Fruit fly (Drosophila melanogaster) whole organism, prepupa: ENCODE data around the gene Fer3HCH.

Experiments used
- CG10631 ChIP-seq: fragments of 200-800 bp; sonication (Bioruptor generic); optimal IDR thresholded peaks from 2 replicates; lab custom pipeline; 2016; ENCODE audit warnings: missing biosample characterization, missing genetic modification characterization
- CG10669 ChIP-seq: fragments of 200-800 bp; sonication (Bioruptor generic); optimal IDR thresholded peaks from 3 replicates; lab custom pipeline; 2018; ENCODE audit warnings: missing biosample characterization, mild to moderate bottlenecking, missing genetic modification characterization, moderate library complexity
- CG11294 ChIP-seq: fragments of 200-800 bp; sonication (Bioruptor generic); IDR thresholded peaks from 2 replicates; pipeline ENCODE4 v1.3.6; 2022; ENCODE audit warnings: missing biosample characterization, missing genetic modification characterization
- CG11762 ChIP-seq: fragments of 200-800 bp; sonication (Bioruptor generic); optimal IDR thresholded peaks from 3 replicates; lab custom pipeline; 2016; ENCODE audit warnings: missing biosample characterization, missing genetic modification characterization; ENCODE audit not compliant: insufficient read depth
- CG15336 ChIP-seq: fragments of 200-800 bp; sonication (Bioruptor generic); IDR thresholded peaks from 2 replicates; pipeline ENCODE4 v1.3.6; 2022; ENCODE audit warnings: missing biosample characterization, missing genetic modification characterization
- CG1621 ChIP-seq: fragments of 200-800 bp; sonication (Bioruptor generic); optimal IDR thresholded peaks from 3 replicates; lab custom pipeline; 2018; ENCODE audit warnings: missing biosample characterization, mild to moderate bottlenecking, missing genetic modification characterization
- CG16779 ChIP-seq: fragments of 200-800 bp; sonication (Bioruptor generic); optimal IDR thresholded peaks from 3 replicates; lab custom pipeline; 2017; ENCODE audit warnings: missing biosample characterization, mild to moderate bottlenecking, missing genetic modification characterization
- CG3032 ChIP-seq: fragments of 200-800 bp; optimal IDR thresholded peaks from 2 replicates; lab custom pipeline; 2019; ENCODE audit warnings: missing biosample characterization, mild to moderate bottlenecking, missing genetic modification characterization, moderate library complexity
- CG31627 ChIP-seq: fragments of 200-800 bp; sonication (Bioruptor generic); optimal IDR thresholded peaks from 3 replicates; lab custom pipeline; 2016; ENCODE audit warnings: missing biosample characterization, missing genetic modification characterization
- CG32006 ChIP-seq: fragments of 200-800 bp; sonication (Bioruptor generic); optimal IDR thresholded peaks from 3 replicates; lab custom pipeline; 2017; ENCODE audit warnings: missing biosample characterization, mild to moderate bottlenecking, missing genetic modification characterization
- CG34406 ChIP-seq: fragments of 200-800 bp; sonication (Bioruptor generic); optimal IDR thresholded peaks from 3 replicates; lab custom pipeline; 2016; ENCODE audit warnings: missing biosample characterization, missing genetic modification characterization
- CG3919 ChIP-seq: fragments of 200-800 bp; sonication (Bioruptor generic); optimal IDR thresholded peaks from 3 replicates; lab custom pipeline; 2016; ENCODE audit warnings: missing biosample characterization, missing genetic modification characterization
- CG4318 ChIP-seq: fragments of 200-800 bp; sonication (Bioruptor generic); optimal IDR thresholded peaks from 3 replicates; lab custom pipeline; 2017; ENCODE audit warnings: missing biosample characterization, mild to moderate bottlenecking, missing genetic modification characterization
- CG6276 ChIP-seq: fragments of 200-800 bp; sonication (Bioruptor generic); optimal IDR thresholded peaks from 2 replicates; lab custom pipeline; 2017; ENCODE audit warnings: missing biosample characterization, mild to moderate bottlenecking, missing genetic modification characterization
- CG6792 ChIP-seq: fragments of 200-800 bp; sonication (Bioruptor generic); optimal IDR thresholded peaks from 3 replicates; lab custom pipeline; 2016; ENCODE audit warnings: missing biosample characterization, missing genetic modification characterization
- CG6854 ChIP-seq: fragments of 200-800 bp; sonication (Bioruptor generic); optimal IDR thresholded peaks from 2 replicates; lab custom pipeline; 2017; ENCODE audit warnings: missing biosample characterization, mild to moderate bottlenecking, missing genetic modification characterization
- CG7368 ChIP-seq: fragments of 200-800 bp; sonication (Bioruptor generic); optimal IDR thresholded peaks from 3 replicates; lab custom pipeline; 2016; ENCODE audit warnings: missing biosample characterization, missing genetic modification characterization
- CG8319 ChIP-seq: fragments of 200-800 bp; sonication (Bioruptor generic); optimal IDR thresholded peaks from 3 replicates; lab custom pipeline; 2016; ENCODE audit warnings: missing biosample characterization, missing genetic modification characterization
- CG9139 ChIP-seq: fragments of 200-800 bp; sonication (Bioruptor generic); optimal IDR thresholded peaks from 3 replicates; lab custom pipeline; 2017; ENCODE audit warnings: missing biosample characterization, mild to moderate bottlenecking, missing genetic modification characterization
- Eip75B ChIP-seq: fragments of 200-800 bp; sonication (Bioruptor generic); optimal IDR thresholded peaks from 3 replicates; lab custom pipeline; 2016; ENCODE audit warnings: missing biosample characterization, missing genetic modification characterization
- Eip78C ChIP-seq: fragments of 200-800 bp; sonication (Bioruptor generic); peaks from one replicate; lab custom pipeline; 2016; ENCODE audit warnings: missing biosample characterization, missing genetic modification characterization
- Ets21C ChIP-seq: fragments of 200-800 bp; sonication (Bioruptor generic); optimal IDR thresholded peaks from 3 replicates; lab custom pipeline; 2016; ENCODE audit warnings: missing biosample characterization, missing genetic modification characterization
- Ets96B ChIP-seq: fragments of 200-800 bp; optimal IDR thresholded peaks from 2 replicates; lab custom pipeline; 2019; ENCODE audit warnings: missing biosample characterization, mild to moderate bottlenecking, missing genetic modification characterization, moderate library complexity
- Hr4 ChIP-seq: fragments of 200-800 bp; sonication (Bioruptor generic); optimal IDR thresholded peaks from 3 replicates; lab custom pipeline; 2016; ENCODE audit warnings: missing biosample characterization, missing genetic modification characterization
- Lpt ChIP-seq: fragments of 200-800 bp; sonication (Bioruptor generic); optimal IDR thresholded peaks from 3 replicates; lab custom pipeline; 2016; ENCODE audit warnings: missing biosample characterization, missing genetic modification characterization
- Met ChIP-seq: fragments of 200-800 bp; sonication (Bioruptor generic); optimal IDR thresholded peaks from 3 replicates; lab custom pipeline; 2016; ENCODE audit warnings: missing biosample characterization, missing genetic modification characterization
- OdsH ChIP-seq: fragments of 200-800 bp; sonication (Bioruptor generic); optimal IDR thresholded peaks from 3 replicates; lab custom pipeline; 2016; ENCODE audit warnings: missing biosample characterization, missing genetic modification characterization
- Smox ChIP-seq: fragments of 200-800 bp; sonication (Bioruptor generic); optimal IDR thresholded peaks from 3 replicates; lab custom pipeline; 2016; ENCODE audit warnings: missing biosample characterization, missing genetic modification characterization
- Sox14 ChIP-seq: fragments of 200-800 bp; sonication (Bioruptor generic); optimal IDR thresholded peaks from 3 replicates; lab custom pipeline; 2016; ENCODE audit warnings: missing biosample characterization, missing genetic modification characterization
- Sox15 ChIP-seq: fragments of 200-800 bp; sonication (Bioruptor generic); optimal IDR thresholded peaks from 3 replicates; lab custom pipeline; 2016; ENCODE audit warnings: missing biosample characterization, missing genetic modification characterization
- achi ChIP-seq: fragments of 200-800 bp; sonication (Bioruptor generic); optimal IDR thresholded peaks from 3 replicates; lab custom pipeline; 2016; ENCODE audit warnings: missing biosample characterization, missing genetic modification characterization
- acj6 ChIP-seq: fragments of 200-800 bp; sonication (Bioruptor generic); optimal IDR thresholded peaks from 3 replicates; lab custom pipeline; 2016; ENCODE audit warnings: missing biosample characterization, missing genetic modification characterization
- dac ChIP-seq: fragments of 200-800 bp; sonication (Bioruptor generic); optimal IDR thresholded peaks from 2 replicates; lab custom pipeline; 2017; ENCODE audit warnings: missing biosample characterization, mild to moderate bottlenecking, missing genetic modification characterization
- dsx ChIP-seq: fragments of 200-800 bp; optimal IDR thresholded peaks from 3 replicates; lab custom pipeline; 2019; ENCODE audit warnings: missing biosample characterization, mild to moderate bottlenecking, missing genetic modification characterization, moderate library complexity; ENCODE audit not compliant: poor library complexity, severe bottlenecking
- eg ChIP-seq: fragments of 200-800 bp; sonication (Bioruptor generic); IDR thresholded peaks from 3 replicates; pipeline ENCODE4 v1.3.6; 2022; ENCODE audit warnings: missing biosample characterization, missing genetic modification characterization
- esn ChIP-seq: fragments of 200-800 bp; sonication (Bioruptor generic); optimal IDR thresholded peaks from 2 replicates; lab custom pipeline; 2016; ENCODE audit warnings: missing biosample characterization, mild to moderate bottlenecking, missing genetic modification characterization, moderate library complexity
- fd59A ChIP-seq: fragments of 200-800 bp; sonication (Bioruptor generic); optimal IDR thresholded peaks from 2 replicates; lab custom pipeline; 2017; ENCODE audit warnings: missing biosample characterization, mild to moderate bottlenecking, missing genetic modification characterization, missing genetic modification reagents
- lz ChIP-seq: fragments of 200-800 bp; sonication (Bioruptor generic); optimal IDR thresholded peaks from 3 replicates; lab custom pipeline; 2016; ENCODE audit warnings: missing biosample characterization, missing genetic modification characterization
- pdm3 ChIP-seq: fragments of 200-800 bp; sonication (Bioruptor generic); optimal IDR thresholded peaks from 3 replicates; lab custom pipeline; 2016; ENCODE audit warnings: missing biosample characterization, missing genetic modification characterization
- ss ChIP-seq, 2 experiments: fragments of 200-800 bp; sonication (Bioruptor generic); optimal IDR thresholded peaks; 2 replicates in 1 of 2; 3 replicates in 1 of 2; lab custom pipeline; 2017 to 2018; ENCODE audit warnings: mild to moderate bottlenecking in 2 of 2, missing biosample characterization in 2 of 2, missing genetic modification characterization in 2 of 2, moderate library complexity in 1 of 2
- topi ChIP-seq: fragments of 200-800 bp; sonication (Bioruptor generic); optimal IDR thresholded peaks from 3 replicates; lab custom pipeline; 2016; ENCODE audit warnings: missing biosample characterization, missing genetic modification characterization
- vri ChIP-seq: fragments of 200-800 bp; sonication (Bioruptor generic); optimal IDR thresholded peaks from 3 replicates; lab custom pipeline; 2016; ENCODE audit warnings: missing biosample characterization, mild to moderate bottlenecking, missing genetic modification characterization

Fer3HCH gene

DNA sequence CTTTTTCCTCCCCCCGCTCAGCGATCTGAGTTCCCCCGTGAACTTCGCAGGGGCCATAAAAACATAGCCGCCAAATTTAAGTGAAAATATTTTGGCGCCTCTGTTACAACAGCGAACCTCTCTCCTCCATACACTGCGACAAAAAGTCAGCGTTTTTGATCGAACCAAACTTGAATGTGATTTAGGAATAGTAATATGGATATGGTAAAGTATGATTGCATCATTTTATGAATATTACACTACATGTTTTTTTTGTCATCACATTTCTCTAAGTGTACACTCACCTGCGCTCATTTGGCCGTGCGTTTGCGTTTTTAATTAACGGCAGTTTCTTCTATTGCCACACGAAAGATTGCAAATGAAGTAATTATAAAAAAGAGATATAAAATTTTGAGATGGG is 27.7 kb upstream of the Fer3HCH start (continued):
- no peak for TF ChIP-seq CG16779 (tag; lab: Kevin White, UChicago)
- peak; percentile 47 for TF ChIP-seq dac (GFP tag; lab: Kevin White, UChicago)
- no peak for TF ChIP-seq CG6854 (GFP tag; lab: Kevin White, UChicago)
- TF ChIP-seq fd59A (GFP tag; lab: Kevin White, UChicago) = no peak
- no peak for TF ChIP-seq CG10631 (GFP tag; lab: Kevin White, UChicago)
- peak; percentile 71 for TF ChIP-seq CG32006 (GFP tag; lab: Kevin White, UChicago)
- TF ChIP-seq Smox (GFP tag; lab: Kevin White, UChicago) = peak; percentile 34
- peak; percentile 61 for TF ChIP-seq CG7368
- no peak for TF ChIP-seq Ets96B (tag; lab: Kevin White, UChicago)
- TF ChIP-seq CG3032 (tag; lab: Kevin White, UChicago) = no peak
- TF ChIP-seq OdsH (GFP tag; lab: Kevin White, UChicago) = peak; percentile 66
- no peak for TF ChIP-seq CG9139 (GFP tag; lab: Kevin White, UChicago)
- TF ChIP-seq CG4318 (GFP tag; lab: Kevin White, UChicago) = peak; percentile 48
- TF ChIP-seq dsx (GFP tag; lab: Kevin White, UChicago) = no peak
- peak; percentile 86 for TF ChIP-seq Eip78C (GFP tag; lab: Kevin White, UChicago)

DNA sequence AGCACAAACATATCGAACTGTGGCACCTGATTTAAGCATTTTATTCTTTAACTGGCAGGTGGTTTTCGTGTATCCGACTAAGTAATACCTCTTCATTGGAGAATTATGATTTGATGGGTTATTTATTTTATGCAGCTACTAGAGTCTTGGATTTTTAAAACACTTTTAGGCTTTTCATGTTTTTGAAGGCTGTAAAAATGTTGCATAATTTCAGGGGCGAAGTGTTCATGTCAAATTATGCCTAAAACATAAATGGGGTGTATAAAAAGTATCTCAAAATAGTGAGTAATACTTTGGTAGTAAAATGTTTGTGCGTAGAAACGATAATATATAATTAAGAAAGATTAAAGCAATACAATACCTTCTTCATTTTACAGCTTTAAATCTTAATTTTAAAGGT is 26.8 kb upstream of the Fer3HCH start:
- TF ChIP-seq Ets21C (no peak), acj6 (GFP tag; lab: Kevin White, UChicago) (no peak), pdm3 (GFP tag; lab: Kevin White, UChicago) (no peak), dsx (GFP tag; lab: Kevin White, UChicago) (no peak), lz (GFP tag; lab: Kevin White, UChicago) (no peak), CG11294 (GFP tag; lab: Robert Waterston, UW) (no peak)

DNA sequence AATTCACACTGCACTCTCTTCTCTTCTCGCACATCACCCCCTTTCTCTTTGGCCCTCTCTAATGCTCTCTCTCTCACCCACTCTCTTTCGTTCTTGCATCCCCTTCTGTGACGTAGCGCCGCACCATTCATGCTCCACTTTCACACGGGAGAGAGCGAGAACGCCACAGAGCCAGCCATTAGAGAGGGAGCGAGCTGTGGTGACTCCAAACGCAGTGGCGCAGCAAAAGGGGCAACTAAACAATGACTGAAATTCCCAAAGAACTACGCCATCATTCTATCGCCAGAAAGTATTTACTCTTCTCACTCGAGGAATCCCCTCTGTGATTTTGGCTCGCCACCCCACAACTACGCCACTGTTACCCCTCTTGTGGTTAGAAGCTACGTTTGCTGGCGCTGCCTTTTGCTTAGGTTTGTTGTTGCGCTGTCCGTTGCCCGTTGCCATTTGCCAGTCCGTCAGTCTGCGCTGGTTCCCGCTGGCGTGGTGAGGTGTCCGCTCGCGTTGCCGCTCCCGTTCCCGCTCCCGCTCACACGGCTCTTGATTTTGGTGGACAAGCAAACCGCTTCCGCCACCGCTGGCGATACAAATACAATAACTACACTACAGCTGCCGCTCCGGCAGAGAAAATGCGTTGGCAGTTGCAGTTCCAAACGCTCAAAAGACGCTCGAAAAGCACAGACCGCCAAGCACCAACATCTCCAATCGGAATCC is 23.2 kb upstream of the Fer3HCH start:
- TF ChIP-seq CG10669 (GFP tag; lab: Kevin White, UChicago) = peak; percentile 90
- TF ChIP-seq dsx (GFP tag; lab: Kevin White, UChicago) = peak; percentile 86
- peak; percentile 98 for TF ChIP-seq topi (GFP tag; lab: Kevin White, UChicago)
- TF ChIP-seq fd59A (GFP tag; lab: Kevin White, UChicago) = peak; percentile 91
- TF ChIP-seq lz (GFP tag; lab: Kevin White, UChicago) = peak; percentile 99
- peak; percentile 93 for TF ChIP-seq CG1621 (tag; lab: Kevin White, UChicago)
- TF ChIP-seq CG6276 = peak; percentile 99
- peak; percentile 99 for TF ChIP-seq pdm3 (GFP tag; lab: Kevin White, UChicago)
- peak; percentile 98 for TF ChIP-seq CG10631 (GFP tag; lab: Kevin White, UChicago)
- TF ChIP-seq eg (GFP tag; lab: Robert Waterston, UW) = peak; percentile 100
- TF ChIP-seq Hr4 = peak; percentile 99
- peak; percentile 99 for TF ChIP-seq OdsH (GFP tag; lab: Kevin White, UChicago)
- TF ChIP-seq CG9139 (GFP tag; lab: Kevin White, UChicago) = peak; percentile 76
- TF ChIP-seq CG16779 (tag; lab: Kevin White, UChicago) = peak; percentile 96
- TF ChIP-seq CG3919 = peak; percentile 99
- peak; percentile 99 for TF ChIP-seq CG31627 (GFP tag; lab: Kevin White, UChicago)
- TF ChIP-seq Met (GFP tag; lab: Kevin White, UChicago) = peak; percentile 99
- peak; percentile 95 for TF ChIP-seq CG34406 (GFP tag; lab: Kevin White, UChicago)
- TF ChIP-seq Ets96B (tag; lab: Kevin White, UChicago) = peak; percentile 91
- peak; percentile 97 for TF ChIP-seq CG6854 (GFP tag; lab: Kevin White, UChicago)
- TF ChIP-seq esn (GFP tag; lab: Kevin White, UChicago) = peak; percentile 99
- peak; percentile 98 for TF ChIP-seq Ets21C
- TF ChIP-seq achi = peak; percentile 97
- peak; percentile 88 for TF ChIP-seq CG3032 (tag; lab: Kevin White, UChicago)
- TF ChIP-seq Sox15 (GFP tag; lab: Kevin White, UChicago) = peak; percentile 96
- peak; percentile 99 for TF ChIP-seq Sox14 (GFP tag; lab: Kevin White, UChicago)
- TF ChIP-seq CG7368 = peak; percentile 98
- TF ChIP-seq CG4318 (GFP tag; lab: Kevin White, UChicago) = peak; percentile 99
- TF ChIP-seq ss (GFP tag; optimal IDR thresholded peaks at IDR 0.05; lab: Kevin White, UChicago) = peak; percentile 80 to 88
- peak; percentile 98 for TF ChIP-seq Smox (GFP tag; lab: Kevin White, UChicago)
- TF ChIP-seq CG15336 = peak; percentile 99
- TF ChIP-seq CG8319 (GFP tag; lab: Kevin White, UChicago) = peak; percentile 97
- peak; percentile 96 for TF ChIP-seq CG11762 (GFP tag; lab: Kevin White, UChicago)
- TF ChIP-seq Lpt = peak; percentile 99
- TF ChIP-seq acj6 (GFP tag; lab: Kevin White, UChicago) = peak; percentile 98
- TF ChIP-seq CG6792 (GFP tag; lab: Kevin White, UChicago) = peak; percentile 98
- TF ChIP-seq vri = peak; percentile 98
- peak; percentile 97 for TF ChIP-seq Eip75B
